Worm (Caenorhabditis elegans) whole organism, L1 larva: ENCODE measurements around the gene flp-4.
A peak's percentile ranks its signal among the peaks of the same experiment; 100 is the strongest.

Source experiments
- C34B4.2 ChIP-seq: sonication (generic microtip); optimal IDR thresholded peaks from 2 replicates; lab custom pipeline; 2017; ENCODE audit warnings: mild to moderate bottlenecking, missing genetic modification characterization, missing compliant biosample characterization
- aha-1 ChIP-seq: fragments of 150-350 bp; optimal IDR thresholded peaks from 2 replicates; lab custom pipeline; 2014; ENCODE audit warnings: missing biosample characterization, missing genetic modification characterization
- alr-1 ChIP-seq: fragments of 200-800 bp; sonication (Bioruptor generic); optimal IDR thresholded peaks from 2 replicates; lab custom pipeline; 2018; ENCODE audit warnings: borderline replicate concordance, mild to moderate bottlenecking, missing genetic modification characterization, missing compliant biosample characterization
- blmp-1 ChIP-seq: fragments of 150-350 bp; optimal IDR thresholded peaks from 2 replicates; lab custom pipeline; 2014; ENCODE audit warnings: missing biosample characterization, missing genetic modification characterization
- ceh-88 ChIP-seq: fragments of 200-800 bp; sonication (Bioruptor generic); IDR thresholded peaks from 2 replicates; pipeline ENCODE4 v1.3.6; 2022; ENCODE audit warnings: missing genetic modification characterization, missing compliant biosample characterization
- ceh-90 ChIP-seq: sonication (generic microtip); optimal IDR thresholded peaks from 2 replicates; lab custom pipeline; 2016; ENCODE audit warnings: missing genetic modification characterization, missing compliant biosample characterization
- ces-1 ChIP-seq: fragments of 150-350 bp; optimal IDR thresholded peaks from 2 replicates; lab custom pipeline; 2014; ENCODE audit warnings: missing biosample characterization, missing genetic modification reagents, missing genetic modification characterization
- elt-2 ChIP-seq: sonication (generic microtip); optimal IDR thresholded peaks from 2 replicates; lab custom pipeline; 2016; ENCODE audit warnings: missing genetic modification characterization, mild to moderate bottlenecking, inconsistent platforms, missing compliant biosample characterization, missing genetic modification reagents
- elt-3 ChIP-seq, 6 experiments: fragments of 150-350 bp in 1 of 6; sonication (generic microtip); optimal IDR thresholded peaks; 2 replicates each; lab custom pipeline; 2017 to 2018; ENCODE audit warnings: missing biosample characterization in 6 of 6, missing genetic modification characterization in 6 of 6, inconsistent platforms in 1 of 6
- ets-5 ChIP-seq: fragments of 200-800 bp; sonication (Bioruptor generic); IDR thresholded peaks from 2 replicates; pipeline ENCODE4 v1.3.6; 2022; ENCODE audit warnings: missing genetic modification characterization, missing compliant biosample characterization
- fkh-10 ChIP-seq: sonication (generic microtip); optimal IDR thresholded peaks from 2 replicates; lab custom pipeline; 2017; ENCODE audit warnings: missing biosample characterization, missing genetic modification reagents, missing genetic modification characterization
- fkh-4 ChIP-seq: sonication (generic microtip); optimal IDR thresholded peaks from 2 replicates; lab custom pipeline; 2016; ENCODE audit warnings: missing compliant biosample characterization, missing genetic modification characterization, borderline replicate concordance
- fos-1 ChIP-seq: fragments of 150-350 bp; optimal IDR thresholded peaks from 2 replicates; lab custom pipeline; 2014; ENCODE audit warnings: missing biosample characterization, missing genetic modification characterization
- grh-1 ChIP-seq: fragments of 200-800 bp; sonication (Bioruptor generic); IDR thresholded peaks from 2 replicates; pipeline ENCODE4 v1.3.6; 2022; ENCODE audit warnings: missing genetic modification reagents, missing genetic modification characterization, missing compliant biosample characterization
- hlh-17 ChIP-seq: fragments of 200-800 bp; sonication (Bioruptor generic); optimal IDR thresholded peaks from 2 replicates; lab custom pipeline; 2018; ENCODE audit warnings: missing genetic modification characterization, mild to moderate bottlenecking, missing compliant biosample characterization, moderate library complexity, borderline replicate concordance
- irx-1 ChIP-seq: sonication (generic microtip); optimal IDR thresholded peaks from 2 replicates; lab custom pipeline; 2016; ENCODE audit warnings: missing genetic modification characterization, missing compliant biosample characterization
- lin-13 ChIP-seq: fragments of 150-350 bp; optimal IDR thresholded peaks from 2 replicates; lab custom pipeline; 2014; ENCODE audit warnings: missing biosample characterization, missing genetic modification reagents, missing genetic modification characterization
- lin-14 ChIP-seq: fragments of 200-800 bp; sonication (Bioruptor generic); optimal IDR thresholded peaks from 2 replicates; lab custom pipeline; 2018; ENCODE audit warnings: mild to moderate bottlenecking, missing genetic modification characterization, moderate library complexity, missing compliant biosample characterization
- lin-15B ChIP-seq: fragments of 150-350 bp; sonication (generic microtip); optimal IDR thresholded peaks from 3 replicates; lab custom pipeline; 2014; ENCODE audit warnings: missing biosample characterization, missing genetic modification characterization
- lin-35 ChIP-seq, 2 experiments: fragments of 150-350 bp; optimal IDR thresholded peaks; 2 replicates each; lab custom pipeline; 2014; ENCODE audit warnings: missing biosample characterization in 2 of 2, missing genetic modification characterization in 2 of 2, missing genetic modification reagents in 2 of 2
- lin-39 ChIP-seq: fragments of 150-350 bp; optimal IDR thresholded peaks from 2 replicates; lab custom pipeline; 2014; ENCODE audit warnings: missing biosample characterization, missing genetic modification reagents, missing genetic modification characterization
- lsy-2 ChIP-seq, 2 experiments: fragments of 150-350 bp; optimal IDR thresholded peaks; 2 replicates each; lab custom pipeline; 2014; ENCODE audit warnings: missing biosample characterization in 2 of 2, missing genetic modification characterization in 2 of 2
- mab-9 ChIP-seq: fragments of 200-800 bp; sonication (Bioruptor generic); IDR thresholded peaks from 2 replicates; pipeline ENCODE4 v1.3.6; 2022; ENCODE audit warnings: missing genetic modification reagents, missing genetic modification characterization, missing compliant biosample characterization
- mef-2 ChIP-seq: fragments of 150-350 bp; optimal IDR thresholded peaks from 2 replicates; lab custom pipeline; 2014; ENCODE audit warnings: missing biosample characterization, missing genetic modification characterization
- mep-1 ChIP-seq: fragments of 150-350 bp; optimal IDR thresholded peaks from 2 replicates; lab custom pipeline; 2014; ENCODE audit warnings: missing biosample characterization, missing genetic modification characterization
- nhr-11 ChIP-seq: fragments of 150-350 bp; optimal IDR thresholded peaks from 2 replicates; lab custom pipeline; 2014; ENCODE audit warnings: missing biosample characterization, missing genetic modification characterization
- nhr-12 ChIP-seq: sonication (generic microtip); optimal IDR thresholded peaks from 2 replicates; lab custom pipeline; 2017; ENCODE audit warnings: missing biosample characterization, missing genetic modification characterization
- nhr-20 ChIP-seq: sonication (generic microtip); optimal IDR thresholded peaks from 2 replicates; lab custom pipeline; 2016; ENCODE audit warnings: mild to moderate bottlenecking, missing genetic modification characterization, missing compliant biosample characterization
- nhr-237 ChIP-seq: fragments of 150-350 bp; optimal IDR thresholded peaks from 2 replicates; lab custom pipeline; 2014; ENCODE audit warnings: missing biosample characterization, missing genetic modification characterization
- nhr-47 ChIP-seq: sonication (generic microtip); optimal IDR thresholded peaks from 2 replicates; lab custom pipeline; 2016; ENCODE audit warnings: mild to moderate bottlenecking, missing genetic modification characterization, moderate library complexity, missing compliant biosample characterization
- nhr-84 ChIP-seq: sonication (generic microtip); optimal IDR thresholded peaks from 2 replicates; lab custom pipeline; 2017; ENCODE audit warnings: missing biosample characterization, missing genetic modification characterization
- nhr-85 ChIP-seq: sonication (generic microtip); peaks from one replicate; lab custom pipeline; 2016; ENCODE audit warnings: missing genetic modification characterization, inconsistent platforms, missing compliant biosample characterization
- nhr-90 ChIP-seq: sonication (generic microtip); optimal IDR thresholded peaks from 2 replicates; lab custom pipeline; 2016; ENCODE audit warnings: mild to moderate bottlenecking, missing genetic modification characterization, missing compliant biosample characterization; ENCODE audit not compliant: poor library complexity
- pax-3 ChIP-seq: fragments of 200-800 bp; sonication (Bioruptor generic); optimal IDR thresholded peaks from 2 replicates; lab custom pipeline; 2018; ENCODE audit warnings: mild to moderate bottlenecking, missing genetic modification characterization, moderate library complexity, missing compliant biosample characterization
- rnt-1 ChIP-seq: sonication (generic microtip); optimal IDR thresholded peaks from 2 replicates; lab custom pipeline; 2016; ENCODE audit warnings: mild to moderate bottlenecking, missing genetic modification characterization, moderate library complexity, missing compliant biosample characterization
- skn-1 ChIP-seq: fragments of 150-350 bp; optimal IDR thresholded peaks from 2 replicates; lab custom pipeline; 2014; ENCODE audit warnings: missing biosample characterization, missing genetic modification characterization
- snu-23 ChIP-seq: sonication (generic microtip); optimal IDR thresholded peaks from 2 replicates; lab custom pipeline; 2016; ENCODE audit warnings: missing genetic modification characterization, missing compliant biosample characterization
- sup-37 ChIP-seq: fragments of 200-800 bp; sonication (Bioruptor generic); optimal IDR thresholded peaks from 2 replicates; lab custom pipeline; 2018; ENCODE audit warnings: mild to moderate bottlenecking, missing genetic modification characterization, missing compliant biosample characterization
- swsn-7 ChIP-seq: sonication (generic microtip); optimal IDR thresholded peaks from 2 replicates; lab custom pipeline; 2016; ENCODE audit warnings: missing genetic modification characterization, missing compliant biosample characterization
- tlp-1 ChIP-seq: fragments of 150-350 bp; optimal IDR thresholded peaks from 2 replicates; lab custom pipeline; 2014; ENCODE audit warnings: missing biosample characterization, missing genetic modification characterization
- unc-130 ChIP-seq: fragments of 150-350 bp; optimal IDR thresholded peaks from 2 replicates; lab custom pipeline; 2017; ENCODE audit warnings: missing biosample characterization, missing genetic modification characterization, inconsistent platforms
- unc-30 ChIP-seq: sonication (generic microtip); optimal IDR thresholded peaks from 2 replicates; lab custom pipeline; 2017; ENCODE audit warnings: missing biosample characterization, missing genetic modification characterization
- unc-86 ChIP-seq: sonication (generic microtip); optimal IDR thresholded peaks from 2 replicates; lab custom pipeline; 2016; ENCODE audit warnings: missing genetic modification characterization, missing compliant biosample characterization
- unc-98 ChIP-seq: fragments of 200-800 bp; sonication (Bioruptor generic); IDR thresholded peaks from 2 replicates; pipeline ENCODE4 v1.3.6; 2022; ENCODE audit warnings: missing genetic modification characterization, missing compliant biosample characterization
- vab-15 ChIP-seq: sonication (generic microtip); optimal IDR thresholded peaks from 2 replicates; lab custom pipeline; 2017; ENCODE audit warnings: missing genotype, mild to moderate bottlenecking, missing genetic modification characterization, missing compliant biosample characterization
- zip-4 ChIP-seq: fragments of 200-800 bp; sonication (Bioruptor generic); optimal IDR thresholded peaks from 2 replicates; lab custom pipeline; 2018; ENCODE audit warnings: mild to moderate bottlenecking, missing genetic modification characterization, moderate library complexity, missing compliant biosample characterization
- ztf-11 ChIP-seq, 2 experiments: sonication (generic microtip); optimal IDR thresholded peaks; 2 replicates each; lab custom pipeline; 2016 to 2017; ENCODE audit warnings: missing genetic modification characterization in 2 of 2, missing biosample characterization in 1 of 2, missing compliant biosample characterization in 1 of 2
- ztf-4 ChIP-seq: fragments of 150-350 bp; optimal IDR thresholded peaks from 2 replicates; lab custom pipeline; 2014; ENCODE audit warnings: missing biosample characterization, missing genetic modification characterization

Gene flp-4

ce11 chrII:10098428-10098827 lies 49.8 kb downstream of the flp-4 start:
- TF ChIP-seq irx-1 (tag; lab: Kevin White, UChicago) (no peak), elt-2 (tag; lab: Kevin White, UChicago) (no peak), nhr-90 (tag; lab: Kevin White, UChicago) (no peak), nhr-20 (no peak), hlh-17 (GFP tag; lab: Kevin White, UChicago) (no peak), fos-1 (tag; lab: Kevin White, UChicago) (no peak), sup-37 (no peak), elt-3 (tag; optimal IDR thresholded peaks at IDR 0.05; lab: Kevin White, UChicago) (no peak), unc-98 (GFP tag; lab: Robert Waterston, UW) (no peak), skn-1 (tag; lab: Kevin White, UChicago) (no peak), lin-14 (GFP tag; lab: Kevin White, UChicago) (no peak)
- TF ChIP-seq, all 84 proteins: peak for 0

- TF ChIP-seq mep-1 (tag; lab: Kevin White, UChicago), result no peak
- TF ChIP-seq swsn-7, result no peak
- no peak for TF ChIP-seq ets-5 (GFP tag; lab: Robert Waterston, UW)
- no peak for TF ChIP-seq nhr-85 (tag; lab: Kevin White, UChicago)
- TF ChIP-seq nhr-11 (tag; lab: Kevin White, UChicago), result no peak
- TF ChIP-seq nhr-12, result no peak
- TF ChIP-seq unc-130 (tag; lab: Kevin White, UChicago), result no peak
- TF ChIP-seq vab-15 (tag; lab: Kevin White, UChicago), result no peak
- TF ChIP-seq nhr-47 (tag; lab: Kevin White, UChicago), result no peak
- no peak for TF ChIP-seq lin-13 (GFP tag; lab: Kevin White, UChicago)
- no peak for TF ChIP-seq ztf-4 (tag; lab: Kevin White, UChicago)
- no peak for TF ChIP-seq rnt-1 (tag; lab: Kevin White, UChicago)
- no peak for TF ChIP-seq unc-86 (tag; lab: Kevin White, UChicago)
- TF ChIP-seq grh-1, result no peak
- no peak for TF ChIP-seq pax-3 (tag; lab: Kevin White, UChicago)
- TF ChIP-seq, all 84 proteins: peak for 0
Observed at ce11 chrII:10099072-10099471, 50.4 kb downstream of the flp-4 start.

DNA sequence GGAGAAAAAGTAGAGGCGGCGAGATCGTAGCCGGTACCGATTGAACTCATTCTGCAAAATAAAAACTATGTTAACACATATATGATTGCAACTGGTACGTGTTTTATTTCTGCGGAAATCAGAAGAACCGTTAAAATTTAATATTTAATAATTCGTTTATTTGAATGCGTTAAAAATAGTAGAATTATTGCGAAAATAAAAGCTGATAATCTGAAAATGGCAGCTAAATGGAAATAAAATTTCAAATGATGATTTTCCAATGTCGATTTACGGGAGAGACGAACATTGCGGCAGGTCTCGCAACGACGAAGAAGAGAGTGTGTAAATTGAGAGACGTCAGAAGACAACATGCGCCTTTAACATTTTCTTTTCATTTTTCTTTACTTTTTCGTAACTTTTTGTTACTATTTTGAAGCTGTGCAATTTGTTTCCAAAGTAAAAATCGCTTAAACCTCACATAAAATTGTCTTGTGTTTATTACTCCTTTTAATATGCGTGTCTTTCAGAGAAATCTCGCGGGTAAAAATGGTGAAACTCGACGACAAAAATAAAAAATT lies 51.2 kb downstream of the flp-4 start, which contains the start of the genes pas-7 and puf-12:
Gene pas-7 (minus strand): TSS at position 51 of the 557 bp plus-strand sequence.
Gene puf-12 (plus strand): TSS at position 507 of the 557 bp plus-strand sequence.
- TF ChIP-seq lin-15B (tag; lab: Kevin White, UChicago) (peak; percentile 17), elt-3 (tag; optimal IDR thresholded peaks at IDR 0.05; lab: Kevin White, UChicago) (no peak), ceh-90 (tag; lab: Kevin White, UChicago) (no peak), aha-1 (no peak), sup-37 (no peak), tlp-1 (tag; lab: Kevin White, UChicago) (no peak), nhr-90 (tag; lab: Kevin White, UChicago) (no peak), nhr-20 (no peak), blmp-1 (tag; lab: Kevin White, UChicago) (no peak), lin-14 (GFP tag; lab: Kevin White, UChicago) (peak; percentile 37), nhr-11 (tag; lab: Kevin White, UChicago) (no peak), unc-30 (tag; lab: Kevin White, UChicago) (no peak), ceh-88 (GFP tag; lab: Robert Waterston, UW) (no peak), ztf-11 (tag; optimal IDR thresholded peaks at IDR 0.05; lab: Kevin White, UChicago) (no peak), zip-4 (GFP tag; lab: Kevin White, UChicago) (no peak), alr-1 (tag; lab: Kevin White, UChicago) (no peak), swsn-7 (no peak), ces-1 (GFP tag; lab: Kevin White, UChicago) (no peak), nhr-85 (tag; lab: Kevin White, UChicago) (no peak), nhr-237 (tag; lab: Kevin White, UChicago) (no peak), lin-39 (no peak), mef-2 (no peak), lin-35 (GFP tag; optimal IDR thresholded peaks at IDR 0.05; lab: Kevin White, UChicago) (peak; percentile 55 to 74), mab-9 (GFP tag; lab: Robert Waterston, UW) (no peak), C34B4.2 (tag; lab: Kevin White, UChicago) (no peak), lsy-2 (tag; optimal IDR thresholded peaks at IDR 0.05; lab: Kevin White, UChicago) (peak in 1 of 2 experiments; percentile 80), fkh-4 (no peak), nhr-84 (tag; lab: Kevin White, UChicago) (no peak), fkh-10 (no peak), unc-86 (tag; lab: Kevin White, UChicago) (no peak), snu-23 (GFP tag; lab: Kevin White, UChicago) (peak; percentile 48)
